Fruit fly (Drosophila melanogaster) S2 (cell line): Measurements from ENCODE around the gene CG5937.

Source experiments
- CG8478 ChIP-seq: fragments of >200 bp; optimal IDR thresholded peaks from 2 replicates; lab custom pipeline; 2018
- CTCF ChIP-seq, 2 experiments: fragments of >200 bp; optimal IDR thresholded peaks; 2 replicates each; lab custom pipeline; 2018

DNA sequence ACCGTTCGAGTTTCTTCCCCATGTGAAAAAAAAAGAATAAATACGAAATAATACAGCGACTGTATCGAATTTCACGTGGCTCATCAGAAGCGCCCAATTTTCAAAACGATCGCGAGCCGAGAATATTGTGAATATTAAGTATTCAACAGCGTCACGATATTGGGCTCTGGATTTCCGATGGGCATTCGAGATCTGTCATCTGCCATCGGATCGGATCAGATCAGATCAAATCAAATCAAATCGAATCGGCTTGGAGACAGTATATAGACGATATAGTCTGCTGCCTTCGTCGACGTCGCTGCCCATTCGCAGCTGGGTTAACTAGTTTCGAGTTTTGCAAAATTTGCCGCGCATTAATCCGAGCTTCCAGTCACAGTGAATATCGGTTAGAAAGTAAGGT is 54.8 kb downstream of the CG5937 start:
- TF ChIP-seq CG8478 (lab: Kevin White, UChicago) (no peak), CTCF (optimal IDR thresholded peaks at IDR 0.05; lab: Kevin White, UChicago) (no peak)
